Fruit fly (Drosophila melanogaster) S2 (cell line): ENCODE data around the gene CG15544.
A peak's percentile ranks its signal among the peaks of the same experiment; 100 is the strongest.

Experiments
- CG8478 ChIP-seq: fragments of >200 bp; optimal IDR thresholded peaks from 2 replicates; lab custom pipeline; 2018
- CTCF ChIP-seq, 2 experiments: fragments of >200 bp; optimal IDR thresholded peaks; 2 replicates each; lab custom pipeline; 2018

CG15544 gene

DNA sequence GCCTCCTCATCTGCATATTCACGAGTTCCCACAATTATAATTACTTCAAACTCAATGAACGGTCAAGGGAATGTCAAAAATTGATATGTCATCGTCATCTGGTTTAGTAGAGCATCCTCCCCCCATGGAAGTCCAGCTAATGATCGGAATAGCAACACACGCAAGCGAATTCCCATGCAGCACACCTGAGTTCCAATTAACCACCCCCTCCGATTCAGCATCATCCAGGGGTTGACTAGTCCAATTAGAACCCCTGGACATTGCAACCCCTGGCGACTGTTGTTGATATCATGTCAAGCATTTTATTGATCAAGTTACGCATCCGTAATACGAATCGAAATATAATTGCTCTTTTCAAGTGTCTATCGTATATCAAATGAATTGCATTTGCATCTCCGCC, 22.8 kb downstream of the CG15544 start:
- TF ChIP-seq CTCF (optimal IDR thresholded peaks at IDR 0.05; lab: Kevin White, UChicago) (no peak), CG8478 (lab: Kevin White, UChicago) (no peak)

DNA sequence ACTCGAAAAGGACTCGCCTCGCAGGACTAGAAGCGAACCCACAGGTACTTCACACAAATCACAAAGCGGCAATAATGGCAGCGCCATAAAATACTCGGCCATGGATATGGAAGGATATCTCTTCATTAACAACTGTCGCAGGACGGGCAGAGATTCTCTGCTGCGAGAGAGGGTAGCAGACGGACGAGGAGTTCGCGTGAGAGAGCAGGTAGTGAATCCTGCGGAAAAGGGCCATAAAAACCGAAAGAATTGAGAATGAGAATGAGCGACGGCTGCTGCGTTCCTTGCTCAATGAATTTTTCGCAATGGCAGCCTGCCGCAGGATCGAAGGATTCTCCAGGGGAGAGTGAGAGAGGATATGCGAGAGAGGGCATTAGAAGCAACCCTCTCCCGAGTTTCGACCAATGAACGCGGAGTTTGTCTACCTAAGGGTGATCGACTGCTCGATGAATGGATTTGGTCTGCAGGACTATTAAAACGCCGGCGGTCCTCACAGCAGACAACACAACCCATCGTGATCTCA, 24.3 kb downstream of the CG15544 start, which contains the start of gene tll:
tll (plus strand) TSS at position 473 of the 523 bp plus-strand sequence.
- TF ChIP-seq CTCF (optimal IDR thresholded peaks at IDR 0.05; lab: Kevin White, UChicago) (no peak), CG8478 (lab: Kevin White, UChicago) (no peak)

DNA sequence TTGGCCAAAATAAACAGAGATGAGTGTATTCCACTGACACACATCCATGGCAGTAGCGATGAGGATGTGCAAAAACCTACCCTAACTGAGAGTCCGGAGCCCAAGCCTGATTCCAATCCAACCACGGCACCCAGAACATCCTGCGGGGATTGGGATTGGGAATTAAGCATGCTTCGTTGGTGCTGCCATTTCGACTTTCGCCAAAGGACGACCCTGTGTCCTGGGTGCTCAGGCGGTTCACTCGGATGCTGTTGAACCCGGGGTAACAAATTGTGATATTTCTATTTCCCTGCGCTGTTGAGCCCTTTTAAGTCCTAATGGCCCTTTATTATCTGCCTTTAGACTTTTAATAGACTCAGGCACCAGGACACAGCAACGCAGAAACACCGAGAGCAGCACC, 27.6 kb downstream of the CG15544 start:
- no peak for TF ChIP-seq CG8478 (lab: Kevin White, UChicago)
- TF ChIP-seq CTCF (optimal IDR thresholded peaks at IDR 0.05; lab: Kevin White, UChicago), result no peak

DNA sequence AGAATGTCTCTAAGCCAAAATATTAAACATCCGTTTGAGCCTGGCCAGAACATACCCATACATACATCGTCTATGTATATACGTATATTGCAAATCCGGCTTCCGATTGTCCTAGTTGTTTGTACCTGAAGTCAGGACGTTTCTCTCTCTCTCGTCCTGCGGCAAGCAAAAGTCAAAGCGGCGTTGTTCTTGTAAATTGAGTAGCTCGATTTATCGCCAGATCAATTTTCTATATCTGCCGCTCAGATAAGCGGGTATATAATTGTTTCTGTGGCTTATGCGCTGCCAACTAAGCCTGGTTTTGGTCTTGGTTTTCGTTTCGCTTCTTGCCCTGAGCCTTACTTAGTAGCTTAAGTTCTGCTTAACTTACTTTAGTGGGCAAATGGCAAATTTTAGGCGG, 29.0 kb downstream of the CG15544 start:
- no peak for TF ChIP-seq CG8478 (lab: Kevin White, UChicago)
- TF ChIP-seq CTCF (optimal IDR thresholded peaks at IDR 0.05; lab: Kevin White, UChicago), result no peak

DNA sequence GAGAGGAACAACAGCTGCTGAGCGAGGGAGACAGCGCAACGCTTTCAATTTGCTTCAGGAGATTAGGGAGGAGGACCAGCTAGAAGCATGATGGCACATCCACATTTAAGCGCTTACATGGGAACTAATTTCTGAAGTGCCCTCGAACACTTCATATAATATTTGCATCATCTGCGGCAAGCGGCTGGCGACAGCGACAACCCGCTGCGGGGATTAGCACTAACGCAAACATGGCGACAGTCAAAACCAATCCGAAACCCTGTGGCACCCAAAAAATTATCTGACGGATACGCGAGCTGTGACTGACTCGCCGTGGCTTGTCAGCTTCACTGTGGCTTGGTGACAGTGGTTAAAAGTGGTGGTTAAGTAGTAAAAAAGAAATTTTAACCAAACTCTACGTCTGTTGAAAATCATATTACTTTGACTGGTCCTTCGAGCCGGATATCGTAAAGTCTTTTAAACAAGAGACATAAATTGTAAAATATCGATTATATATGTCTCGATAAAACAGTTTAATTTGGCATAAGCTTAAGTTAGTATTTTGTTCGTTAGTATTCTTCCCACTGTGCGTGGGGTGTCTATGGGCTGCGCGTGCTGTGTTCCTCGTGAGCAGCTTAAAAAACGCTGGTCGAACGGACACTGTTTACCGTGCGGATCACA, 32.4 kb downstream of the CG15544 start:
- no peak for TF ChIP-seq CTCF (optimal IDR thresholded peaks at IDR 0.05; lab: Kevin White, UChicago)
- no peak for TF ChIP-seq CG8478 (lab: Kevin White, UChicago)

DNA sequence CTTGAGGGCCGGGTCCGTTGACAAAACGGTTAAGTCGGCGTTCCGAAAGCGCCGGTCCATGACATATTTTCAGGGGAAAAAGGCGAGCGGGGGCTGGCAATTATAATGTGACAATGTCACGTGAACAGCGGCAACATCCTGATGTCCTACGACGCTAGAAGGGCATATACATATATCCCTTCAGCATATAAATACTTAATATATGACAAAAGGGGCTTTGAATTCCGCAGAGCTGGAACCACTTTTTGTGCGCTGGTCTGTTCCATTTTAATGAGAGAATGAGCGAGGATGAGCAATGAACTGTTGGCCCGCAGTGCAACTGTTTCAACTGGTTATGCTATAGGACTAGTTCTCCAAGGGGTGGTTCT, 32.9 kb downstream of the CG15544 start:
- TF ChIP-seq CTCF (optimal IDR thresholded peaks at IDR 0.05; lab: Kevin White, UChicago), result no peak
- no peak for TF ChIP-seq CG8478 (lab: Kevin White, UChicago)

DNA sequence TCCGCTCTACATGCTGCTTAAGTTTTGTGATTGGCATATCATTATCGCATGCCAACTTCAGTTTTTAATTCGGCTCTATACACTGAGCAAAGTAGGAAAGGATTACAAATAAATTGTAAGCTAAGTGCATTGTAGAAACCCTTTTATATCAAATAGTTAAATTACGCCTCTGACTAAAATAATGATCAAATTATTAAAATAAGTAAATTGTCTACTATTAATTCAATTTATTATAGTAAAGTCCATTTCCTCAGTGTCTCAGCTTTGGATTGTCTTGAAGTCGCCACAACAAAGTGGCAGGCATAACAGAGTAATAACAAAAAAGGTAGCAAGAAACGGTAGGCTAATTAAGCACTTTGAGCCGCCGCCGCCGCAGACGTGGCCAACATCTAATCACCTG, 34.9 kb downstream of the CG15544 start:
- TF ChIP-seq CTCF (optimal IDR thresholded peaks at IDR 0.05; lab: Kevin White, UChicago) (no peak), CG8478 (lab: Kevin White, UChicago) (no peak)

DNA sequence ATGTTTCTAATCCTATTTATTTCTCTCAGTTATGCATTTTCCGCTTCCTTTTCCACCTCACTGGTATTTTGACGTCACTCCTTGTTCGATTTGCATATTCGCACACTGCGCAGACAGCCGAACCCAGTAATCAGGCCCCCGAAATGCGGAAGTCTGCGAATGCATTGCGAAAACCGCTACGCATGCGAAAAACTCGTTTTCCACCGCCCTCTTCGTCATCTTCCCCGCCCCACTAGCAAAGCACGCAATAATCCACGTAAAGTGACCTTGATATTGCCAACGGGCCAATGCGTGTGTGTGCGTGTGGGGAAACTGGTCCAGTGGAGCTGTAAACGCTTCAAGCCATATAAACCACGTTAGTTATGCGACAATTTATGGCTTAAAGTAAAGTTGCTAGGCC, 36.4 kb downstream of the CG15544 start:
- no peak for TF ChIP-seq CG8478 (lab: Kevin White, UChicago)
- no peak for TF ChIP-seq CTCF (optimal IDR thresholded peaks at IDR 0.05; lab: Kevin White, UChicago)

DNA sequence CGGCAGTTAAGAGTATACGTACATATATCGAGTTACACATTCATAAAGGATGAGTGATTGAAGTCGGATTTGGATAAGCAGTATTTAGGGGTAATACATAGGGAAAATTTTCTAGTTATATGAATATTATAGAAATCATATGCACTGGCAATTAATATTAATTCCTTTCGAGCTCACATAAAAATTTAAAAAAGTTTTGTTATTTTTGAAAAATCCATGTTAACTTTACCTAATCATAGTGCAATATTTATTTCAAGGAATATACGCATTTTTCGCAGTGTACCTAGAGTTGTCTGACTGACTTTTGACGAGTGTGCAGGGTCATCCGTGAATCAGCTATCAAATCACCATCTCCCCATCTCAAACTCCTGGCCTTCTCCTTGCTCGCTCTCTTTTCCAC, 36.8 kb downstream of the CG15544 start:
- TF ChIP-seq CTCF (optimal IDR thresholded peaks at IDR 0.05; lab: Kevin White, UChicago) (no peak), CG8478 (lab: Kevin White, UChicago) (no peak)

DNA sequence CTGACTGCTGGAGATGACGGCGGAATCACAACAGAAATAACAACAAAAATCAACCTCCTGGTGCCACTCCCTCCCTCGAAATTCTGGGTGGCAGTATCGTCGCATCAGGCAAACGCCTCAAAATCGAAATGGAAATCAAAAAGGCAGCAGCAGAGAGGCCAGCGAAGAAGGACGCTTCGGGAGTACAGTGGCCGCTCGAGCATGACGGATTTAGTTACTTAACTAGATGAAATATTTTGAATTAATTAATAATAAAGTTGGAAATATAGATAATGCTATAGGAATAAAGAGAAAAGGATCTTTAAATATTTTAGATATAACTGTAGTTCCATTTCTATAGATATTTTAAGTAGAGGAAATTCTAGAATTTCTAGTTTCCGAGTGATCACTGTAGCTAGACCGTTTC, 37.7 kb downstream of the CG15544 start:
- TF ChIP-seq CG8478 (lab: Kevin White, UChicago) (no peak), CTCF (optimal IDR thresholded peaks at IDR 0.05; lab: Kevin White, UChicago) (no peak)

DNA sequence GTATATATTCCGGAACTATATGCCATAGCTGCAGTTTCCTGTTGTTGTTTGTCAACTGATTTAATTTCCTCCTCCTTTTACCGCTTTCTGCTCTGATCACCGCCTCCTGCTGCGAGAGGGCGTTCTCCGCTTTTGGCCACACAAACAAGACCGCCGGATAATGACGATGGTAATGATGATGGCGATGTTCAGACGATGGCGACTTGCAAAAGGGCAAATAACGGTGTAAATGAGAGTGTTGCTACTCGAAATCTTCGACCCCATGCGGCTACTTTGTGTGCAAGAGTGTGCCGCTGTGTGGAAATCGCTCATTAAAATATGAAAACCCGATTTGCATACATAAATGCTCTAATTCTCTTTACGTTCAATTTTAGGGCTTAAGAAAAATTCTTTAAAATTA, 38.3 kb downstream of the CG15544 start:
- TF ChIP-seq CTCF (optimal IDR thresholded peaks at IDR 0.05; lab: Kevin White, UChicago) (no peak), CG8478 (lab: Kevin White, UChicago) (no peak)

DNA sequence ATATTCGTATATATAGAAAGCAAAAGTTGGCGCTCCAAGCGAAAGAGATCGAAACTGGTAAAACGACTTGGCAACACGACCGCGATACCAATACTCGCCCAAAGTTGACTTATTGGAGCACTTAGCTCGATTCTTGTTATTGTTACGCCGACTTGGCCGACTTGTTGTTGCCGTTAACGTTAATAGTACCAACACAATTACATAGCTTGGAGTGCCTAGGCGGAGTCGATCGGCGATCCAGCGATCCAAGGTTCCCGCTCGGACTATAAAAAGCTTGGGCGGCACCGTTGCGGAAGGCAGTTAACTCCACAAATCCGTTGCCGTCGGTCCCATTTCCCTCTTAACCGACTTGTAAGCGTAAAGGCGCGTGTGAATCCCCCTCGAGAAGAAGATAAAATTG, 39.6 kb downstream of the CG15544 start, which contains the start of gene Cpr100A:
Cpr100A (plus strand) TSS at position 290 of the 400 bp plus-strand sequence.
- TF ChIP-seq CTCF (optimal IDR thresholded peaks at IDR 0.05; lab: Kevin White, UChicago), result no peak
- TF ChIP-seq CG8478 (lab: Kevin White, UChicago), result no peak

DNA sequence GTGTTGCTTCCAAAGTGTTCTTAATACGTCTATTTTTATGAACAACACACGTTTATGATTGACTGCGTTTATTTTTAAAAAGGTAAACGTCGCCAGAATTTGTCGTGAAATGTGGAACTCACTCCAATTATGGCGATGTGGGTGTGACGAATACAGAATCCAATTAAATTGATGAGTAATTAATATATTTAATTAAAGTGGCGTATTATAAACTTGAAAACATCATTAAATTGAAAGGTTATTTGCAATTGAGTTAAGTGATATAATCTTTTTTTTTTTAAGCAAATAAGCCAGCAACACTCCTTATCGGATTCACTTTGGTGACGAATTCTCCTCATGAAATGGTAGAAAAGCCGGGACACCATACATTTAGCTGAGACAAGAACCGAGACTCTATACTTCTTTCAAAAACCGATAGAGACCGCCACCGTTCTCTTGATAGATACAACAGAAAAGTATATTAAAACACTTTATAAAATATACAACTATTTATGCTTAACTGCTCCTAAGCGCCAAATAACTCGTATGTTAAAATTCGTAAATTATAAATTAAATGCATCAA, 42.8 kb downstream of the CG15544 start:
- TF ChIP-seq CG8478 (lab: Kevin White, UChicago) (no peak), CTCF (optimal IDR thresholded peaks at IDR 0.05; lab: Kevin White, UChicago) (peak; percentile 79 to 93)

DNA sequence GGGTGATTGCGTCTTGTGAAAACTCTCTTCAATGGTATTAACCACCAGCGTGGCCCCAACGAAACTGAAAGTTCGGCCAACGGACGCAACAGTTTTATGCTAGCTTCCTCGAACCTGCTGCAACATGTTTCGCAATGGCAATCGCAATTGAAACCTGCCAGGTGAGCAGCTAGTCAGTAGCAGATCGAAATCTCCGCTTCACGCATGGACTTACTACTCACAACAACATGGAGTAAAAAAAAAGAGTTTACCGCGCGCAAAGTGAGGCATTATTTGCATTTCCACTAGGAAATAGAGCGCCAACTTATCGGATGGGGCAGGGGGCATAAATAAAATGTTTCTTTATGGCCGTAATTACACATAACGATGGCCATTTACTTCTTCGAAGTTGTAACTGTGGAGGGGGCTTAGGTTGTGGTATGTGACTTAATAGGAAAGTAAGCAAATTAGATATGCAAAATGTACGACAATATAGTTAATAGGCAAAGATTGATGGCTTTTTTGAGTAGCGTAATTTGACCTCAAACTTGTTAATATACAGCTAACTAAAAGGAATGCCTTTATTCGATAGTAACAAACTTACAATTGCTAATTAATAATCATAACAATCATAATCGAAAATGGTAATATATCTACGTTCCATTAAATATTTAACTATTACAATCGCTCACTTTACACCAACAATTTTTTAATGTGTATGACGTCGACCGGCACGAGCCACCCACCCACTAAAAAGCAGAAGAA, 44.9 kb downstream of the CG15544 start, which contains the start of gene CG15545:
CG15545 (minus strand) TSS at position 51 of the 744 bp plus-strand sequence.
- TF ChIP-seq CTCF (optimal IDR thresholded peaks at IDR 0.05; lab: Kevin White, UChicago) (no peak), CG8478 (lab: Kevin White, UChicago) (no peak)

DNA sequence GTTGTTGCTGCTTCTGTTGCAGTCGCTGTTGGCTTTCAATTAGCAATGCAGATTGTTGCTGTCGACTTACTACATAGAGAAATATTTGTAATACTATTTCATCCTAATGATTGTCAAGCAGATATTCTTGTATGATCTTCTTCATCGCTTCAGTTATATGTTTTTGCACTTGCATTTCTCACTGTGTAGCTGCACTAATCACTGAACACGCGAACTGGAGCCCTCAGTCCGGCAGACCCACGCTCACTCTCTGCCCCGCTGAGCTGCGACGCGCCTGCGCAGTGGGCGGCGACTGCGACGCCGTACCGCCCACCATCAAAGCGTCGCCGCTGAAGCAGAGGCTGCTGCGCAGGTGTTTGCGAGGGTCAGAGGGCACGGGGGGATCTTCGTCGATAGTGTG, 47.1 kb downstream of the CG15544 start:
- no peak for TF ChIP-seq CG8478 (lab: Kevin White, UChicago)
- TF ChIP-seq CTCF (optimal IDR thresholded peaks at IDR 0.05; lab: Kevin White, UChicago), result no peak
